Fruit fly (Drosophila melanogaster) whole organism, embryonic: ENCODE measurements around the gene Mocs2B.

Experiments
- Awh ChIP-seq: fragments of 200-800 bp; sonication (Bioruptor generic); IDR thresholded peaks from 2 replicates; pipeline ENCODE4, ENCODE4 v1.3.6; 2022; ENCODE audit warnings: missing biosample characterization, missing genetic modification characterization
- C15 ChIP-seq: fragments of 200-800 bp; sonication (Bioruptor generic); IDR thresholded peaks from 3 replicates; pipeline ENCODE4 v1.3.6; 2022; ENCODE audit warnings: missing biosample characterization, missing genetic modification characterization
- CG11723 ChIP-seq: fragments of 200-800 bp; sonication (Bioruptor generic); optimal IDR thresholded peaks from 2 replicates; lab custom pipeline; 2017; ENCODE audit warnings: missing biosample characterization, mild to moderate bottlenecking, missing genetic modification characterization
- CG12744 ChIP-seq: fragments of 200-800 bp; sonication (Bioruptor generic); optimal IDR thresholded peaks from 2 replicates; lab custom pipeline; 2016; ENCODE audit warnings: missing biosample characterization, missing genetic modification characterization
- CG12942 ChIP-seq: fragments of 200-800 bp; sonication (Bioruptor generic); optimal IDR thresholded peaks from 3 replicates; lab custom pipeline; 2016; ENCODE audit warnings: missing biosample characterization, missing genetic modification characterization
- CG13287 ChIP-seq: fragments of 200-800 bp; sonication (Bioruptor generic); IDR thresholded peaks from 2 replicates; pipeline ENCODE4 v1.3.6; 2022; ENCODE audit warnings: missing biosample characterization, missing genetic modification characterization; ENCODE audit not compliant: partially characterized antibody
- CG14667 ChIP-seq: fragments of 200-800 bp; sonication (Bioruptor generic); IDR thresholded peaks from 2 replicates; pipeline ENCODE4 v1.3.6; 2022; ENCODE audit warnings: missing biosample characterization, missing genetic modification characterization
- CG15514 ChIP-seq: fragments of 200-800 bp; sonication (Bioruptor generic); optimal IDR thresholded peaks from 3 replicates; lab custom pipeline; 2017; ENCODE audit warnings: missing biosample characterization, missing genetic modification characterization, mild to moderate bottlenecking, moderate library complexity, missing genetic modification reagents
- CG16863 ChIP-seq: fragments of 200-800 bp; sonication (Bioruptor generic); optimal IDR thresholded peaks from 3 replicates; lab custom pipeline; 2016; ENCODE audit warnings: missing biosample characterization, missing genetic modification characterization
- CG1792 ChIP-seq: fragments of 200-800 bp; sonication (Bioruptor generic); optimal IDR thresholded peaks from 2 replicates; lab custom pipeline; 2016; ENCODE audit warnings: missing biosample characterization, missing genetic modification characterization
- CG2199 ChIP-seq: fragments of 200-800 bp; sonication (Bioruptor generic); IDR thresholded peaks from 3 replicates; pipeline ENCODE4 v1.3.6; 2022; ENCODE audit warnings: missing biosample characterization, missing genetic modification characterization
- CG2678 ChIP-seq: fragments of 200-800 bp; sonication (Bioruptor generic); optimal IDR thresholded peaks from 3 replicates; lab custom pipeline; 2019; ENCODE audit warnings: missing biosample characterization, mild to moderate bottlenecking, missing genetic modification characterization, moderate library complexity
- CG31441 ChIP-seq: fragments of 200-800 bp; sonication (Bioruptor generic); IDR thresholded peaks from 2 replicates; pipeline ENCODE4 v1.3.6; 2022; ENCODE audit warnings: missing biosample characterization, missing genetic modification characterization
- CG3995 ChIP-seq: fragments of 200-800 bp; sonication (Bioruptor generic); optimal IDR thresholded peaks from 3 replicates; lab custom pipeline; 2016; ENCODE audit warnings: missing biosample characterization, missing genetic modification characterization
- CG4730 ChIP-seq: fragments of 200-800 bp; sonication (Bioruptor generic); IDR thresholded peaks from 2 replicates; pipeline ENCODE4 v1.3.6; 2022; ENCODE audit warnings: missing biosample characterization, missing genetic modification characterization
- CG7357 ChIP-seq: fragments of 200-800 bp; sonication (Bioruptor generic); IDR thresholded peaks from 3 replicates; pipeline ENCODE4 v1.3.6; 2022; ENCODE audit warnings: missing biosample characterization, missing genetic modification characterization
- CG7928 ChIP-seq: fragments of 200-800 bp; sonication (Bioruptor generic); optimal IDR thresholded peaks from 2 replicates; lab custom pipeline; 2017; ENCODE audit warnings: missing biosample characterization, mild to moderate bottlenecking, missing genetic modification characterization
- CG9817 ChIP-seq: fragments of 200-800 bp; sonication (Bioruptor generic); optimal IDR thresholded peaks from 2 replicates; lab custom pipeline; 2018; ENCODE audit warnings: missing biosample characterization, mild to moderate bottlenecking, missing genetic modification characterization, moderate library complexity
- D19B ChIP-seq: fragments of 200-800 bp; sonication (Bioruptor generic); optimal IDR thresholded peaks from 2 replicates; lab custom pipeline; 2017; ENCODE audit warnings: missing biosample characterization, mild to moderate bottlenecking, missing genetic modification characterization
- Dek ChIP-seq: fragments of 200-800 bp; sonication (Bioruptor generic); optimal IDR thresholded peaks from 3 replicates; lab custom pipeline; 2019; ENCODE audit warnings: missing biosample characterization, mild to moderate bottlenecking, missing genetic modification characterization, moderate library complexity
- HmgZ ChIP-seq: fragments of 200-800 bp; sonication (Bioruptor generic); optimal IDR thresholded peaks from 2 replicates; lab custom pipeline; 2018; ENCODE audit warnings: missing biosample characterization, mild to moderate bottlenecking, missing genetic modification characterization
- Meics ChIP-seq: fragments of 200-800 bp; sonication (Bioruptor generic); optimal IDR thresholded peaks from 2 replicates; lab custom pipeline; 2017; ENCODE audit warnings: missing biosample characterization, mild to moderate bottlenecking, missing genetic modification characterization
- Myb ChIP-seq: fragments of 200-800 bp; sonication (Bioruptor generic); optimal IDR thresholded peaks from 2 replicates; lab custom pipeline; 2016; ENCODE audit warnings: missing biosample characterization, missing genetic modification characterization
- NC2β ChIP-seq: fragments of 200-800 bp; sonication (Bioruptor generic); optimal IDR thresholded peaks from 2 replicates; lab custom pipeline; 2016; ENCODE audit warnings: missing biosample characterization, missing genetic modification characterization
- Oli ChIP-seq: fragments of 200-800 bp; sonication (Bioruptor generic); optimal IDR thresholded peaks from 2 replicates; lab custom pipeline; 2018; ENCODE audit warnings: missing biosample characterization, mild to moderate bottlenecking, missing genetic modification characterization, moderate library complexity
- PHDP ChIP-seq: fragments of 200-800 bp; sonication (Bioruptor generic); optimal IDR thresholded peaks from 3 replicates; lab custom pipeline; 2018; ENCODE audit warnings: missing biosample characterization, mild to moderate bottlenecking, missing genetic modification characterization, moderate library complexity
- Six4 ChIP-seq: fragments of 200-800 bp; sonication (Bioruptor generic); optimal IDR thresholded peaks from 2 replicates; lab custom pipeline; 2016; ENCODE audit warnings: missing biosample characterization, missing genetic modification characterization
- Tbp ChIP-seq: fragments of >200 bp; optimal IDR thresholded peaks from 2 replicates; lab custom pipeline; 2018; ENCODE audit warnings: missing biosample characterization, missing genetic modification characterization
- aop ChIP-seq: fragments of 200-800 bp; sonication (Bioruptor generic); IDR thresholded peaks from 2 replicates; pipeline ENCODE4 v1.3.6; 2022; ENCODE audit warnings: missing biosample characterization, missing genetic modification characterization
- az2 ChIP-seq: fragments of 200-800 bp; sonication (Bioruptor generic); optimal IDR thresholded peaks from 3 replicates; lab custom pipeline; 2016; ENCODE audit warnings: missing biosample characterization, missing genetic modification characterization
- chif ChIP-seq, 2 experiments: fragments of 200-800 bp; sonication (Bioruptor generic); optimal IDR thresholded peaks; 3 replicates each; lab custom pipeline; 2016; ENCODE audit warnings: missing biosample characterization in 2 of 2, missing genetic modification characterization in 2 of 2
- crol ChIP-seq: fragments of 200-800 bp; sonication (Bioruptor generic); IDR thresholded peaks from 2 replicates; pipeline ENCODE4 v1.3.6; 2022; ENCODE audit warnings: missing biosample characterization, missing genetic modification characterization
- dimm ChIP-seq: fragments of 200-800 bp; sonication (Bioruptor generic); IDR thresholded peaks from 2 replicates; pipeline ENCODE4 v1.3.6; 2022; ENCODE audit warnings: missing biosample characterization, missing genetic modification characterization
- dmrt11E ChIP-seq: fragments of 200-800 bp; sonication (Bioruptor generic); optimal IDR thresholded peaks from 3 replicates; lab custom pipeline; 2018; ENCODE audit warnings: missing biosample characterization, mild to moderate bottlenecking, missing genetic modification characterization, moderate library complexity
- dpn ChIP-seq, 2 experiments: fragments of 200-800 bp; sonication (Bioruptor generic); optimal IDR thresholded peaks; 3 replicates each; lab custom pipeline; 2016; ENCODE audit warnings: missing biosample characterization in 2 of 2, missing genetic modification characterization in 2 of 2
- dysf ChIP-seq: fragments of 200-800 bp; sonication (Bioruptor generic); IDR thresholded peaks from 3 replicates; pipeline ENCODE4 v1.3.6; 2022; ENCODE audit warnings: missing biosample characterization, missing genetic modification characterization
- esg ChIP-seq: fragments of 200-800 bp; sonication (Bioruptor generic); conservative IDR thresholded peaks from 2 replicates; pipeline ENCODE4 v1.3.6; 2022; ENCODE audit warnings: missing biosample characterization, missing genetic modification characterization
- eyg ChIP-seq: fragments of 200-800 bp; sonication (Bioruptor generic); optimal IDR thresholded peaks from 3 replicates; lab custom pipeline; 2016; ENCODE audit warnings: missing biosample characterization, missing genetic modification characterization
- gem ChIP-seq: fragments of 200-800 bp; sonication (Bioruptor generic); optimal IDR thresholded peaks from 2 replicates; lab custom pipeline; 2019; ENCODE audit warnings: missing biosample characterization, mild to moderate bottlenecking, missing genetic modification characterization, moderate library complexity
- gsb ChIP-seq: fragments of 200-800 bp; sonication (Bioruptor generic); IDR thresholded peaks from 2 replicates; pipeline ENCODE4 v1.3.6; 2022; ENCODE audit warnings: missing biosample characterization, missing genetic modification characterization
- h ChIP-seq: fragments of >200 bp; optimal IDR thresholded peaks from 2 replicates; lab custom pipeline; 2017
- lov ChIP-seq, 2 experiments: fragments of 200-800 bp in 1 of 2; fragments of >200 bp in 1 of 2; sonication (Bioruptor generic) in 1 of 2; IDR thresholded peaks in 1 of 2; optimal IDR thresholded peaks in 1 of 2; 2 replicates in 1 of 2; 3 replicates in 1 of 2; pipeline versions ENCODE4 v1.3.6 to Lab custom; 2017 to 2022; ENCODE audit warnings: missing biosample characterization in 1 of 2, missing genetic modification characterization in 1 of 2
- prd ChIP-seq, 3 experiments: fragments of >200 bp in 2 of 3; fragments of 200-800 bp in 1 of 3; sonication (Bioruptor generic) in 1 of 3; optimal IDR thresholded peaks in 2 of 3; IDR thresholded peaks in 1 of 3; 2 replicates in 2 of 3; 3 replicates in 1 of 3; pipeline versions ENCODE4 v1.3.6 to Lab custom; 2017 to 2022; ENCODE audit warnings: missing biosample characterization in 1 of 3, missing genetic modification characterization in 1 of 3
- ro ChIP-seq: fragments of 200-800 bp; sonication (Bioruptor generic); IDR thresholded peaks from 2 replicates; pipeline ENCODE4 v1.3.6; 2022; ENCODE audit warnings: missing biosample characterization, missing genetic modification characterization
- row ChIP-seq: fragments of 200-800 bp; sonication (Bioruptor generic); IDR thresholded peaks from 3 replicates; pipeline ENCODE4 v1.3.6; 2022; ENCODE audit warnings: missing biosample characterization, missing genetic modification characterization
- run ChIP-seq: fragments of 200-800 bp; sonication (Bioruptor generic); optimal IDR thresholded peaks from 3 replicates; lab custom pipeline; 2018; ENCODE audit warnings: missing biosample characterization, mild to moderate bottlenecking, missing genetic modification characterization
- salm ChIP-seq: fragments of 200-800 bp; sonication (Bioruptor generic); optimal IDR thresholded peaks from 2 replicates; lab custom pipeline; 2018; ENCODE audit warnings: missing biosample characterization, mild to moderate bottlenecking, missing genetic modification characterization
- sc ChIP-seq, 3 experiments: fragments of >200 bp in 2 of 3; fragments of 200-800 bp in 1 of 3; sonication (Bioruptor generic) in 1 of 3; optimal IDR thresholded peaks; 2 replicates in 2 of 3; 3 replicates in 1 of 3; lab custom pipeline; 2017; ENCODE audit warnings: mild to moderate bottlenecking in 1 of 3, missing biosample characterization in 1 of 3, missing genetic modification characterization in 1 of 3, missing genetic modification reagents in 1 of 3
- stwl ChIP-seq: fragments of 200-800 bp; sonication (Bioruptor generic); optimal IDR thresholded peaks from 3 replicates; lab custom pipeline; 2018; ENCODE audit warnings: missing biosample characterization, mild to moderate bottlenecking, missing genetic modification characterization, moderate library complexity
- unpg ChIP-seq: fragments of 200-800 bp; sonication (Bioruptor generic); optimal IDR thresholded peaks from 3 replicates; lab custom pipeline; 2018; ENCODE audit warnings: missing biosample characterization, mild to moderate bottlenecking, missing genetic modification characterization, moderate library complexity
- zen2 ChIP-seq: fragments of 200-800 bp; sonication (Bioruptor generic); IDR thresholded peaks from 3 replicates; pipeline ENCODE4 v1.3.6; 2022; ENCODE audit warnings: missing biosample characterization, missing genetic modification characterization; ENCODE audit not compliant: partially characterized antibody

Gene Mocs2B

DNA sequence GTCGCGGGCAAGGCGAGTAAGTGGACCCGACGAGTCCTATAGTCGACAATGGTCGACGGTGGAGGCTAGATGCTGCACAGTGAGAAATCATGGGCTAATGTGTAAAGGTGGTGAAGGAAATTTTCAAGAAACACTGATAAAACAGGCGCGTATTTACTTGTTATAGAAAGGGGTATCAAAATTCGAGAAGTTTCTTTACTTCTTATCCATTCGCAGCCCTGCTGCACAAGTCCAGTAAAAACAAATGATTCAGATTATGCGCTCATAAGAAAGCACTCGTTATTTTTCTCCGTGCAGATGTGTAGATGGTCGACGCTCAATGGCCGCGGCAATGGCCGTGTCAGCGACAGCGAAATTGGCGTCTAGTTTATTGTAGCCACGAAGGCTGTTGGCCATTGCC, 49.4 kb upstream of the Mocs2B start (continued):
- no peak for TF ChIP-seq Dek (tag; lab: Kevin White, UChicago)
- TF ChIP-seq Myb: no peak
- TF ChIP-seq run: no peak
- no peak for TF ChIP-seq dmrt11E (tag; lab: Kevin White, UChicago)
- no peak for TF ChIP-seq CG2199
- 0 out of 2 replicates have a peak, but pooled peaks have one; percentile 5 for TF ChIP-seq esg
- peak; percentile 24 for TF ChIP-seq CG2678 (tag; lab: Kevin White, UChicago)
- TF ChIP-seq unpg (GFP tag; lab: Kevin White, UChicago): no peak
- TF ChIP-seq eyg (GFP tag; lab: Kevin White, UChicago): no peak
- no peak for TF ChIP-seq PHDP (tag; lab: Kevin White, UChicago)
- no peak for TF ChIP-seq zen2 (GFP tag; lab: Robert Waterston, UW)
- TF ChIP-seq lov (optimal IDR thresholded peaks at IDR 0.05; lab: Kevin White, UChicago): no peak
- TF ChIP-seq lov (GFP tag; IDR thresholded peaks at IDR 0.05; lab: Robert Waterston, UW): no peak
- no peak for TF ChIP-seq Awh
- no peak for TF ChIP-seq CG14667 (GFP tag; lab: Robert Waterston, UW)
- TF ChIP-seq prd (optimal IDR thresholded peaks at IDR 0.05; lab: Kevin White, UChicago): no peak
- TF ChIP-seq prd (GFP tag; IDR thresholded peaks at IDR 0.05; lab: Robert Waterston, UW): peak; percentile 51; the same call in 1 of the 3 replicates
- no peak for TF ChIP-seq az2
- no peak for TF ChIP-seq CG1792 (GFP tag; lab: Kevin White, UChicago)
- TF ChIP-seq row (GFP tag; lab: Robert Waterston, UW): peak; percentile 51
- no peak for TF ChIP-seq CG15514
- TF ChIP-seq dpn (GFP tag; optimal IDR thresholded peaks at IDR 0.05; lab: Kevin White, UChicago): no peak
- TF ChIP-seq h (lab: Kevin White, UChicago): no peak
- TF ChIP-seq CG13287 (GFP tag; lab: Robert Waterston, UW): no peak
- TF ChIP-seq CG31441 (GFP tag; lab: Robert Waterston, UW): no peak
- TF ChIP-seq CG9817 (tag; lab: Kevin White, UChicago): no peak
- no peak for TF ChIP-seq CG3995 (GFP tag; lab: Kevin White, UChicago)
- peak; percentile 37; the same call in 1 of the 3 replicates for TF ChIP-seq dysf (GFP tag; lab: Robert Waterston, UW)
- no peak for TF ChIP-seq gsb
- TF ChIP-seq salm (tag; lab: Kevin White, UChicago): no peak
- TF ChIP-seq CG4730 (GFP tag; lab: Robert Waterston, UW): no peak
- TF ChIP-seq Oli (tag; lab: Kevin White, UChicago): no peak
- TF ChIP-seq CG16863 (GFP tag; lab: Kevin White, UChicago): no peak
- TF ChIP-seq CG12942: no peak
- TF ChIP-seq gem: peak; percentile 31
- TF ChIP-seq Meics (GFP tag; lab: Kevin White, UChicago): no peak
- TF ChIP-seq NC2β (GFP tag; lab: Kevin White, UChicago): no peak
- TF ChIP-seq stwl: no peak
- no peak for TF ChIP-seq ro
- no peak for TF ChIP-seq CG11723 (GFP tag; lab: Kevin White, UChicago)
- no peak for TF ChIP-seq D19B (GFP tag; lab: Kevin White, UChicago)
- TF ChIP-seq sc (optimal IDR thresholded peaks at IDR 0.05; lab: Kevin White, UChicago): no peak
- no peak for TF ChIP-seq sc (GFP tag; optimal IDR thresholded peaks at IDR 0.05; lab: Kevin White, UChicago)
- no peak for TF ChIP-seq Tbp (GFP tag; lab: Kevin White, UChicago)
- TF ChIP-seq HmgZ (tag; lab: Kevin White, UChicago): no peak
- no peak for TF ChIP-seq C15 (GFP tag; lab: Robert Waterston, UW)
- no peak for TF ChIP-seq CG12744 (GFP tag; lab: Kevin White, UChicago)
- no peak for TF ChIP-seq Six4 (GFP tag; lab: Kevin White, UChicago)
- no peak for TF ChIP-seq CG7928 (GFP tag; lab: Kevin White, UChicago)
- no peak for TF ChIP-seq chif (GFP tag; optimal IDR thresholded peaks at IDR 0.05; lab: Kevin White, UChicago)
- no peak for TF ChIP-seq CG7357 (GFP tag; lab: Robert Waterston, UW)
- TF ChIP-seq dimm (GFP tag; lab: Robert Waterston, UW): no peak
- TF ChIP-seq crol: no peak
- no peak for TF ChIP-seq aop
